Worm (Caenorhabditis elegans): ENCODE data around the gene F38E11.6.

The F38E11.6 gene

ce11 chrIV:9514132-9514531 lies 46.8 kb upstream of the F38E11.6 start:
- no peak for TF ChIP-seq lin-15B (tag; optimal IDR thresholded peaks at IDR 0.05)
- TF ChIP-seq ces-1 (GFP tag; optimal IDR thresholded peaks at IDR 0.05) = no peak
- no peak for TF ChIP-seq zip-4 (GFP tag; optimal IDR thresholded peaks at IDR 0.05)
- TF ChIP-seq nhr-85 (tag) = peak; percentile 44
- peak; percentile 11 for TF ChIP-seq nhr-71 (tag; optimal IDR thresholded peaks at IDR 0.05)
- TF ChIP-seq skn-1 (tag; optimal IDR thresholded peaks at IDR 0.05) = peak; percentile 54
- no peak for TF ChIP-seq aly-2 (tag; optimal IDR thresholded peaks at IDR 0.05)
- TF ChIP-seq C34B4.2 (tag; optimal IDR thresholded peaks at IDR 0.05) = no peak
- TF ChIP-seq lin-39 (tag; optimal IDR thresholded peaks at IDR 0.05) = no peak
- peak; percentile 47 for TF ChIP-seq elt-2 (tag; optimal IDR thresholded peaks at IDR 0.05)
- TF ChIP-seq mef-2 (tag; optimal IDR thresholded peaks at IDR 0.05) = no peak
- no peak for TF ChIP-seq unc-86 (tag; optimal IDR thresholded peaks at IDR 0.05)
- no peak for TF ChIP-seq nhr-47 (tag; optimal IDR thresholded peaks at IDR 0.05)

ce11 chrIV:9513360-9513777 lies 46.1 kb upstream of the F38E11.6 start:
- peak; percentile 58 for TF ChIP-seq lin-14 (GFP tag; optimal IDR thresholded peaks at IDR 0.05)
- TF ChIP-seq nhr-19 (GFP tag; conservative IDR thresholded peaks at IDR 0.05) = no peak
- TF ChIP-seq ztf-11 (tag; optimal IDR thresholded peaks at IDR 0.05) = no peak
- peak; percentile 15 for TF ChIP-seq tbx-2 (tag; optimal IDR thresholded peaks at IDR 0.05)
- TF ChIP-seq sptf-1 (tag; optimal IDR thresholded peaks at IDR 0.05) = no peak
- no peak for TF ChIP-seq pag-3 (tag; optimal IDR thresholded peaks at IDR 0.05; ENCODE audit: borderline replicate concordance, insufficient read depth)
- peak; percentile 41; the same call in 1 of the 2 replicates for TF ChIP-seq grh-1 (GFP tag; IDR thresholded peaks at IDR 0.05)
- no peak for TF ChIP-seq zip-4 (GFP tag; optimal IDR thresholded peaks at IDR 0.05)
- TF ChIP-seq mab-9 (GFP tag; IDR thresholded peaks at IDR 0.05) = no peak
- peak; percentile 60 for TF ChIP-seq nhr-71 (tag; optimal IDR thresholded peaks at IDR 0.05)
- peak; percentile 40 for TF ChIP-seq nhr-47 (tag; optimal IDR thresholded peaks at IDR 0.05)
- peak; percentile 36 for TF ChIP-seq lir-3 (tag; optimal IDR thresholded peaks at IDR 0.05; ENCODE audit: poor library complexity)
- TF ChIP-seq C16A3.4 (tag; optimal IDR thresholded peaks at IDR 0.05) = peak; percentile 41
- TF ChIP-seq aly-2 (tag; optimal IDR thresholded peaks at IDR 0.05) = no peak
- TF ChIP-seq isw-1 (GFP tag; IDR thresholded peaks at IDR 0.05) = peak; percentile 18; the same call in 1 of the 2 replicates
- peak; percentile 49 for TF ChIP-seq ama-1 (optimal IDR thresholded peaks at IDR 0.05)
- peak in 2 of 3 experiments; percentile 33 to 37 for TF ChIP-seq dpl-1 (GFP tag; optimal IDR thresholded peaks at IDR 0.05)
- TF ChIP-seq ceh-88 (GFP tag; IDR thresholded peaks at IDR 0.05) = no peak
- no peak for TF ChIP-seq nhr-237 (tag; optimal IDR thresholded peaks at IDR 0.05)
- TF ChIP-seq Y116A8C.19 (tag; optimal IDR thresholded peaks at IDR 0.05; ENCODE audit: borderline replicate concordance) = no peak
- TF ChIP-seq hlh-17 (GFP tag; optimal IDR thresholded peaks at IDR 0.05; ENCODE audit: borderline replicate concordance) = no peak
- TF ChIP-seq tlp-1 (tag; optimal IDR thresholded peaks at IDR 0.05) = no peak
- no peak for TF ChIP-seq unc-98 (GFP tag; IDR thresholded peaks at IDR 0.05)
- TF ChIP-seq lin-13 (GFP tag; optimal IDR thresholded peaks at IDR 0.05) = no peak
- no peak for TF ChIP-seq fkh-10 (GFP tag; optimal IDR thresholded peaks at IDR 0.05)
- TF ChIP-seq pqm-1 (tag; optimal IDR thresholded peaks at IDR 0.05) = no peak
- no peak for TF ChIP-seq nhr-84 (tag; optimal IDR thresholded peaks at IDR 0.05)
- TF ChIP-seq fkh-4 (tag; optimal IDR thresholded peaks at IDR 0.05; ENCODE audit: borderline replicate concordance) = no peak
- peak; percentile 33 for TF ChIP-seq rnt-1 (tag; optimal IDR thresholded peaks at IDR 0.05)
- no peak for TF ChIP-seq unc-130 (tag; optimal IDR thresholded peaks at IDR 0.05)
- TF ChIP-seq fos-1 (tag; optimal IDR thresholded peaks at IDR 0.05) = no peak
- no peak for TF ChIP-seq alr-1 (tag; optimal IDR thresholded peaks at IDR 0.05; ENCODE audit: borderline replicate concordance)
- TF ChIP-seq unc-62 (GFP tag; optimal IDR thresholded peaks at IDR 0.05) = no peak
- peak; percentile 44 for TF ChIP-seq swsn-7 (tag; optimal IDR thresholded peaks at IDR 0.05)
- no peak for TF ChIP-seq aha-1 (tag; optimal IDR thresholded peaks at IDR 0.05)
- no peak for TF ChIP-seq egl-27 (tag; optimal IDR thresholded peaks at IDR 0.05)
- TF ChIP-seq nhr-90 (tag; optimal IDR thresholded peaks at IDR 0.05; ENCODE audit: poor library complexity) = peak; percentile 45
- TF ChIP-seq ztf-4 (tag; optimal IDR thresholded peaks at IDR 0.05) = peak; percentile 15
- TF ChIP-seq skn-1 (tag; optimal IDR thresholded peaks at IDR 0.05) = no peak
- no peak for TF ChIP-seq nhr-77 (tag; optimal IDR thresholded peaks at IDR 0.05)
- TF ChIP-seq efl-3 (GFP tag; optimal IDR thresholded peaks at IDR 0.05) = no peak
- TF ChIP-seq lin-35 (GFP tag; optimal IDR thresholded peaks at IDR 0.05) = peak; percentile 33 to 71
- peak; percentile 72 for TF ChIP-seq mep-1 (tag; optimal IDR thresholded peaks at IDR 0.05)

All from whole organism, L1 larva.